Fruit fly (Drosophila melanogaster) whole organism, wandering third instar larva: ENCODE measurements around the gene dpr18.

Source experiments
- Abd-B ChIP-seq: fragments of >200 bp; optimal IDR thresholded peaks from 2 replicates; lab custom pipeline; 2017; ENCODE audit warnings: missing biosample characterization, missing genetic modification characterization
- CG32264 ChIP-seq: fragments of 200-800 bp; sonication (Bioruptor generic); optimal IDR thresholded peaks from 2 replicates; lab custom pipeline; 2016; ENCODE audit warnings: missing biosample characterization, missing genetic modification characterization
- CG9705 ChIP-seq: fragments of 200-800 bp; sonication (Bioruptor generic); optimal IDR thresholded peaks from 2 replicates; lab custom pipeline; 2018; ENCODE audit warnings: missing biosample characterization, mild to moderate bottlenecking, missing genetic modification characterization
- CrebA ChIP-seq: fragments of 200-800 bp; sonication (Bioruptor generic); optimal IDR thresholded peaks from 2 replicates; lab custom pipeline; 2016; ENCODE audit warnings: missing biosample characterization, mild to moderate bottlenecking, missing genetic modification characterization, borderline replicate concordance
- Dif ChIP-seq: fragments of 200-275, 200-300 bp; sonication (Bioruptor generic); optimal IDR thresholded peaks from 2 replicates; lab custom pipeline; 2018; ENCODE audit warnings: missing biosample characterization, missing genetic modification characterization; ENCODE audit not compliant: partially characterized antibody
- GATAd ChIP-seq: sonication (Bioruptor generic); optimal IDR thresholded peaks from 2 replicates; lab custom pipeline; 2016; ENCODE audit warnings: missing biosample characterization, missing genetic modification characterization
- HLH106 ChIP-seq: fragments of 200-800 bp; optimal IDR thresholded peaks from 3 replicates; lab custom pipeline; 2019; ENCODE audit warnings: missing biosample characterization, mild to moderate bottlenecking, missing genetic modification characterization, moderate library complexity
- Hnf4 ChIP-seq: fragments of 200-800 bp; sonication (Bioruptor generic); optimal IDR thresholded peaks from 2 replicates; lab custom pipeline; 2016; ENCODE audit warnings: missing biosample characterization, mild to moderate bottlenecking, missing genetic modification characterization
- Hr78 ChIP-seq: fragments of >200 bp; optimal IDR thresholded peaks from 2 replicates; lab custom pipeline; 2017; ENCODE audit warnings: missing biosample characterization, missing genetic modification characterization
- Hr83 ChIP-seq: fragments of 200-300 bp; sonication (Bioruptor generic); optimal IDR thresholded peaks from 2 replicates; lab custom pipeline; 2016; ENCODE audit warnings: missing biosample characterization, mild to moderate bottlenecking, missing genetic modification characterization, moderate library complexity; ENCODE audit not compliant: poor library complexity, severe bottlenecking
- Jra ChIP-seq: sonication (Bioruptor generic); optimal IDR thresholded peaks from 2 replicates; lab custom pipeline; 2016; ENCODE audit warnings: missing biosample characterization, missing genetic modification characterization
- Myc ChIP-seq: fragments of >200 bp; optimal IDR thresholded peaks from 2 replicates; lab custom pipeline; 2017
- Rel ChIP-seq, 2 experiments: fragments of 200-800 bp; sonication (Bioruptor generic) in 1 of 2; optimal IDR thresholded peaks; 2 replicates in 1 of 2; 3 replicates in 1 of 2; lab custom pipeline; 2016 to 2019; ENCODE audit warnings: mild to moderate bottlenecking in 2 of 2, missing biosample characterization in 2 of 2, missing genetic modification characterization in 2 of 2, moderate library complexity in 1 of 2
- Vsx2 ChIP-seq: fragments of 200-300, 225-300 bp; sonication (Bioruptor generic); optimal IDR thresholded peaks from 2 replicates; lab custom pipeline; 2018; ENCODE audit warnings: missing biosample characterization, missing genetic modification characterization; ENCODE audit not compliant: partially characterized antibody
- br ChIP-seq: fragments of 200-800 bp; sonication (Bioruptor generic); optimal IDR thresholded peaks from 2 replicates; lab custom pipeline; 2016; ENCODE audit warnings: missing biosample characterization, missing genetic modification characterization
- brk ChIP-seq: fragments of 200-800 bp; sonication (Bioruptor generic); optimal IDR thresholded peaks from 2 replicates; lab custom pipeline; 2016; ENCODE audit warnings: missing biosample characterization, mild to moderate bottlenecking, missing genetic modification characterization
- dl ChIP-seq, 2 experiments: fragments of 175-275, 200-275 bp in 1 of 2; fragments of 200-275 bp in 1 of 2; sonication (Bioruptor generic); optimal IDR thresholded peaks; lab custom pipeline; 2018; ENCODE audit warnings: mild to moderate bottlenecking in 2 of 2, missing biosample characterization in 2 of 2, missing genetic modification characterization in 2 of 2, moderate library complexity in 2 of 2; ENCODE audit not compliant: partially characterized antibody in 2 of 2, insufficient read depth in 1 of 2
- dsf ChIP-seq: sonication (Bioruptor generic); optimal IDR thresholded peaks from 2 replicates; lab custom pipeline; 2016; ENCODE audit warnings: missing biosample characterization, missing genetic modification characterization, borderline replicate concordance
- ey ChIP-seq: fragments of 200-800 bp; sonication (Bioruptor generic); optimal IDR thresholded peaks from 2 replicates; lab custom pipeline; 2016; ENCODE audit warnings: missing biosample characterization, missing genetic modification characterization
- fru ChIP-seq: fragments of 200-800 bp; sonication (Bioruptor generic); optimal IDR thresholded peaks from 3 replicates; lab custom pipeline; 2016; ENCODE audit warnings: missing biosample characterization, mild to moderate bottlenecking, missing genetic modification characterization
- h ChIP-seq: fragments of 200-800 bp; sonication (Bioruptor generic); optimal IDR thresholded peaks from 3 replicates; lab custom pipeline; 2016; ENCODE audit warnings: missing biosample characterization, mild to moderate bottlenecking, missing genetic modification characterization
- jim ChIP-seq: fragments of 175-275, 200-325 bp; sonication (Bioruptor generic); optimal IDR thresholded peaks from 2 replicates; lab custom pipeline; 2016; ENCODE audit warnings: missing biosample characterization, mild to moderate bottlenecking, missing genetic modification characterization
- lola ChIP-seq: fragments of >200 bp; optimal IDR thresholded peaks from 2 replicates; lab custom pipeline; 2017; ENCODE audit warnings: missing biosample characterization, missing genetic modification characterization
- pan ChIP-seq: fragments of >200 bp; optimal IDR thresholded peaks from 2 replicates; lab custom pipeline; 2017
- psq ChIP-seq: fragments of 200-800 bp; sonication (Bioruptor generic); optimal IDR thresholded peaks from 3 replicates; lab custom pipeline; 2017; ENCODE audit warnings: missing biosample characterization, mild to moderate bottlenecking, missing genetic modification characterization, moderate library complexity
- rgr ChIP-seq: fragments of 200-800 bp; sonication (Bioruptor generic); optimal IDR thresholded peaks from 3 replicates; lab custom pipeline; 2016; ENCODE audit warnings: missing biosample characterization, mild to moderate bottlenecking, missing genetic modification characterization
- sage ChIP-seq: fragments of 200-800 bp; sonication (Bioruptor generic); optimal IDR thresholded peaks from 2 replicates; lab custom pipeline; 2016; ENCODE audit warnings: missing biosample characterization, mild to moderate bottlenecking, missing genetic modification characterization
- sv ChIP-seq: fragments of 200-800 bp; sonication (Bioruptor generic); optimal IDR thresholded peaks from 3 replicates; lab custom pipeline; 2016; ENCODE audit warnings: missing biosample characterization, missing genetic modification characterization
- woc ChIP-seq: sonication (Bioruptor generic); optimal IDR thresholded peaks from 2 replicates; lab custom pipeline; 2016; ENCODE audit warnings: missing biosample characterization, mild to moderate bottlenecking, missing genetic modification characterization

Gene dpr18

DNA sequence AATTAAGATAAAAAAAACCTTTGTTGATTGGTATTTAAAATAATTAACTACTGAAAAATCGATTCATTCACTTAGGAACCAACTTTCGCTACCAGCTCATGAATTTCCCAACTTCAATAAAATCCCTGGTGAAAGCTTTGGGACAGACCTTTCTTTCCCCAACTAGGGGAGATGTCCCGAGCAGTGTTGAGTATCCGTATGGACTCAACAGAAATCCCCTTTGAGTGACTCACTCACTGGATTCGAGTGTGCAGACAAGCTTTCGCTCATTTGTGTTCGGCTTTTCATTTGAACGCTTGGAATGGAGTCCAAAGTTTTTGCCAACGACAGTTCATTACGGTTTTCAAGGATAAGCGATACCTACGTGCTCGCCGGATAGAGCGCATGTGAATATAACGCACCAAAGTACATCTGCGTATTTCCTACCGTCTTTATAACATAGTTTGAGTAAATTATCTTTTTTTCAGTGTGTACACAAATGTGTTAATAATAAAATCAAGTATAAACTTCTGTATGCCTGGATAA is at the start of gene dpr18:
dpr18 (plus strand) TSS at position 325 of the 525 bp plus-strand sequence.
- TF ChIP-seq psq (no peak), h (no peak), HLH106 (tag; lab: Kevin White, UChicago) (no peak), Jra (GFP tag; lab: Kevin White, UChicago) (no peak), pan (no peak), jim (GFP tag; lab: Kevin White, UChicago) (no peak), lola (no peak), brk (GFP tag; lab: Kevin White, UChicago) (no peak), Abd-B (GFP tag; lab: Kevin White, UChicago) (no peak), Hr78 (no peak), fru (GFP tag; lab: Kevin White, UChicago) (no peak)

- TF ChIP-seq br (GFP tag; lab: Kevin White, UChicago) (no peak), dsf (GFP tag; lab: Kevin White, UChicago) (no peak), Myc (lab: Kevin White, UChicago) (peak; percentile 71), psq (no peak), lola (no peak), pan (no peak), sage (GFP tag; lab: Kevin White, UChicago) (no peak), Vsx2 (no peak), CG32264 (GFP tag; lab: Kevin White, UChicago) (no peak)
These were observed 671 bp upstream of the dpr18 start, which contains the start of gene CG12395 for dm6 chrX:16062720-16063413. Gene CG12395 (minus strand): TSS chrX:16062898.

- TF ChIP-seq fru (GFP tag; lab: Kevin White, UChicago) = peak; percentile 0
- TF ChIP-seq br (GFP tag; lab: Kevin White, UChicago) = no peak
- TF ChIP-seq dl (GFP tag; optimal IDR thresholded peaks at IDR 0.05; lab: Kevin White, UChicago; ENCODE audit: insufficient read depth in 1 of 2, partially characterized antibody in 2 of 2) = no peak
- no peak for TF ChIP-seq jim (GFP tag; lab: Kevin White, UChicago)
- TF ChIP-seq ey (GFP tag; lab: Kevin White, UChicago) = no peak
- TF ChIP-seq h = peak; percentile 6
- TF ChIP-seq CrebA = peak; percentile 70
These were observed 8.7 kb downstream of the dpr18 start for dm6 chrX:16072193-16072592.

- TF ChIP-seq dsf (GFP tag; lab: Kevin White, UChicago) (no peak), psq (no peak), GATAd (GFP tag; lab: Kevin White, UChicago) (no peak), Myc (lab: Kevin White, UChicago) (peak; percentile 81), woc (GFP tag; lab: Kevin White, UChicago) (no peak), Dif (GFP tag; lab: Kevin White, UChicago) (no peak), CG9705 (GFP tag; lab: Kevin White, UChicago) (no peak), Hr78 (no peak)
These were observed 9.3 kb downstream of the dpr18 start for dm6 chrX:16072658-16073374.

DNA sequence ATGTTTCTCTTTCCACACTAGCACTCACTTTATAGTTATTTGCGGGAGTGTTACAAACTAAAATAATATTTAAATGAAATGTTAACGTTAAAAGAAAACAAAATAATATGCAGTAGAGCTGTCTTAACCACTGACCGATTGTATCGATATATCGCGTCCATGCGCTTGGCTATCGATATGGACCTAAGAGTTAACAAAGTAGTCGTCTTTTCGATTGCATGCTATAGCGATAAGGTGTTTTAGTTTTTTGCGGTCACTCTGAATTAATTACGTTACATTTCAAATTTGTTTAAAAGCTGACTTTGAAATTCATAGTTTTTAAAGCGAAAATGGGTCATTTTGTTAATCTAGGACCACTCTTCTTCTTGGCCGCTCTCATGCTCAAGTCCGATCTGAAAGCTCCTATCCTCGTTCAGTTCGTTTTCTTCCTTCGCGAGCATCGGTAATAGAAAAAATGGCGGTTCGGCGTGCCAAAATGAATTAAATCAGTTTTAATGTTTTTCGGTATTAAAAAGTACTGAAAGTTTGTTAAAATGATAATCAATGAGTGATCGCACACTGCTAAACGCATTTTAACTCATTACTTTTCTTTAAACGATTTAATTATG is 9.9 kb downstream of the dpr18 start, which contains the start of gene Nipsnap:
Nipsnap (minus strand) TSS at position 194 of the 608 bp plus-strand sequence.
- TF ChIP-seq Rel (GFP tag; optimal IDR thresholded peaks at IDR 0.05; lab: Kevin White, UChicago) (no peak), Rel (tag; optimal IDR thresholded peaks at IDR 0.05; lab: Kevin White, UChicago) (no peak), CG9705 (GFP tag; lab: Kevin White, UChicago) (no peak), sv (GFP tag; lab: Kevin White, UChicago) (no peak), Jra (GFP tag; lab: Kevin White, UChicago) (peak; percentile 11), Hnf4 (GFP tag; lab: Kevin White, UChicago) (peak; percentile 8), rgr (GFP tag; lab: Kevin White, UChicago) (no peak), Hr83 (peak; percentile 37), GATAd (GFP tag; lab: Kevin White, UChicago) (no peak), brk (GFP tag; lab: Kevin White, UChicago) (no peak)
